Fruit fly (Drosophila melanogaster) whole organism: ENCODE measurements around the gene CG10598.

Source experiments
- CG8478 ChIP-seq: fragments of >200 bp; optimal IDR thresholded peaks from 2 replicates; lab custom pipeline; 2018; ENCODE audit warnings: inconsistent platforms
- psq ChIP-seq: fragments of >200 bp; optimal IDR thresholded peaks from 2 replicates; lab custom pipeline; 2017

DNA sequence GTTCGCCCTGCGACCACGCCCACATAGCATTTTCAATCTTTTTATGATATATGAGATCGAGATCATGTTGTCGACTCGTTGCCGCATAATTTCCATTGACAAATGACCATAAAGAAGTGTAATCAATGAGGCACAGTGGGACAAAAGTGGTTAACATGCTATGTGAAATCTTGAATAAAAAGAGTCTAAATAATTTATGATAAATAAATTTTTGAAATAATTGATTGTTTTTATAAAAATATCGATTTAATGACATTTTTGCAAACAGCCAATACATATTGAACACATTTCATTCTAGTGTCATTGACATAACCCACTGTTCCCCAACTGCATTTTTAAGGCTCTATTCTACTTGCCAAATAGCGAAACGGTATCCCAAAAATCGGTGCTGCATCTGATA, 39.2 kb downstream of the CG10598 start:
- TF ChIP-seq CG8478 (lab: Kevin White, UChicago), result no peak
- TF ChIP-seq psq (lab: Kevin White, UChicago), result no peak
